Fruit fly (Drosophila melanogaster): ENCODE results near the gene CG18547.

- TF ChIP-seq Hr39 (optimal IDR thresholded peaks at IDR 0.05) (no peak), pan (optimal IDR thresholded peaks at IDR 0.05) (no peak), pan (GFP tag; optimal IDR thresholded peaks at IDR 0.05 in 1 of 2, IDR thresholded peaks at IDR 0.05 in 1 of 2) (no peak), chm (GFP tag; IDR thresholded peaks at IDR 0.05) (no peak), CG8478 (optimal IDR thresholded peaks at IDR 0.05) (no peak), CG11560 (tag; IDR thresholded peaks at IDR 0.05) (no peak), CG10543 (GFP tag; optimal IDR thresholded peaks at IDR 0.05) (no peak), caup (GFP tag; optimal IDR thresholded peaks at IDR 0.05; ENCODE audit: severe bottlenecking) (no peak)
Measured at dm6 chr3R:11974631-11975030, 5.6 kb downstream of the CG18547 start, which contains the start of gene Tango9.
